Fruit fly (Drosophila melanogaster) whole organism, larva: Measurements from ENCODE around the gene Usp12-46.

Source experiments
- noc ChIP-seq: fragments of 200-800 bp; sonication (Bioruptor generic); optimal IDR thresholded peaks from 3 replicates; lab custom pipeline; 2019; ENCODE audit warnings: missing biosample characterization, mild to moderate bottlenecking, missing genetic modification characterization, moderate library complexity

The Usp12-46 gene

dm6 chr3R:22750534-22750947 lies at the start of gene Usp12-46, which contains the start of the genes rumi and CG7029:
Gene Usp12-46 (plus strand): TSS chr3R:22750901.
Gene rumi (minus strand): TSS chr3R:22750597.
Gene CG7029 (plus strand): TSS chr3R:22750901.
- TF ChIP-seq noc (tag; lab: Kevin White, UChicago) = peak; percentile 82

dm6 chr3R:22701793-22702192 lies 48.9 kb upstream of the Usp12-46 start, which contains the start of the genes CG6972 and CCAP:
Gene CG6972 (plus strand): TSS chr3R:22702007.
Gene CCAP (minus strand): TSS chr3R:22702084.
- TF ChIP-seq noc (tag; lab: Kevin White, UChicago) = no peak

dm6 chr3R:22707178-22707577 lies 43.5 kb upstream of the Usp12-46 start, which contains the start of gene CG13842:
Gene CG13842 (minus strand): TSS chr3R:22707278.
- no peak for TF ChIP-seq noc (tag; lab: Kevin White, UChicago)

- TF ChIP-seq noc (tag; lab: Kevin White, UChicago) = no peak
These were observed 40.0 kb upstream of the Usp12-46 start, which contains the start of gene CG4907 for dm6 chr3R:22710662-22711061. Gene CG4907 (minus strand): TSS chr3R:22710762.

- no peak for TF ChIP-seq noc (tag; lab: Kevin White, UChicago)
These were observed 32.8 kb upstream of the Usp12-46 start for dm6 chr3R:22717863-22718262.

- no peak for TF ChIP-seq noc (tag; lab: Kevin White, UChicago)
These were observed 32.3 kb upstream of the Usp12-46 start for dm6 chr3R:22718401-22718800.

dm6 chr3R:22718937-22719606 lies 31.6 kb upstream of the Usp12-46 start:
- no peak for TF ChIP-seq noc (tag; lab: Kevin White, UChicago)

dm6 chr3R:22719607-22719949 lies 31.1 kb upstream of the Usp12-46 start:
- TF ChIP-seq noc (tag; lab: Kevin White, UChicago) = no peak

- TF ChIP-seq noc (tag; lab: Kevin White, UChicago) = no peak
These were observed 29.8 kb upstream of the Usp12-46 start, which contains the start of gene wge for dm6 chr3R:22720808-22721306. Gene wge (minus strand): TSS chr3R:22721150.

dm6 chr3R:22724149-22724973 lies 26.3 kb upstream of the Usp12-46 start, which contains the start of gene Irp-1A:
Gene Irp-1A (minus strand): TSS chr3R:22724587.
- TF ChIP-seq noc (tag; lab: Kevin White, UChicago) = peak; percentile 58

dm6 chr3R:22726031-22726770 lies 24.5 kb upstream of the Usp12-46 start, which contains the start of gene RNF220:
Gene RNF220 (minus strand): TSS chr3R:22726414.
- TF ChIP-seq noc (tag; lab: Kevin White, UChicago) = no peak

- TF ChIP-seq noc (tag; lab: Kevin White, UChicago) = no peak
These were observed 23.8 kb upstream of the Usp12-46 start, which contains the start of gene CG45049 for dm6 chr3R:22726771-22727455. Gene CG45049 (plus strand): TSS chr3R:22726967.

dm6 chr3R:22727456-22727833 lies 23.3 kb upstream of the Usp12-46 start:
- no peak for TF ChIP-seq noc (tag; lab: Kevin White, UChicago)

dm6 chr3R:22727857-22728256 lies 22.8 kb upstream of the Usp12-46 start:
- TF ChIP-seq noc (tag; lab: Kevin White, UChicago) = no peak

dm6 chr3R:22732995-22733394 lies 17.7 kb upstream of the Usp12-46 start:
- no peak for TF ChIP-seq noc (tag; lab: Kevin White, UChicago)
